Fruit fly (Drosophila melanogaster) whole organism, wandering third instar larva: Measurements from ENCODE around the gene CG17786.
A peak's percentile ranks its signal among the peaks of the same experiment; 100 is the strongest.

ENCODE experiments used
- CG32264 ChIP-seq: fragments of 200-800 bp; sonication (Bioruptor generic); optimal IDR thresholded peaks from 2 replicates; lab custom pipeline; 2016; ENCODE audit warnings: missing biosample characterization, missing genetic modification characterization
- Dfd ChIP-seq: fragments of >200 bp; optimal IDR thresholded peaks from 2 replicates; lab custom pipeline; 2017; ENCODE audit warnings: missing biosample characterization, missing genetic modification characterization
- HLH106 ChIP-seq: fragments of 200-800 bp; optimal IDR thresholded peaks from 3 replicates; lab custom pipeline; 2019; ENCODE audit warnings: missing biosample characterization, mild to moderate bottlenecking, missing genetic modification characterization, moderate library complexity
- Hr78 ChIP-seq: fragments of >200 bp; optimal IDR thresholded peaks from 2 replicates; lab custom pipeline; 2017; ENCODE audit warnings: missing biosample characterization, missing genetic modification characterization
- Hr83 ChIP-seq: fragments of 200-300 bp; sonication (Bioruptor generic); optimal IDR thresholded peaks from 2 replicates; lab custom pipeline; 2016; ENCODE audit warnings: missing biosample characterization, mild to moderate bottlenecking, missing genetic modification characterization, moderate library complexity; ENCODE audit not compliant: poor library complexity, severe bottlenecking
- OdsH ChIP-seq: fragments of 200-800 bp; sonication (Bioruptor generic); optimal IDR thresholded peaks from 2 replicates; lab custom pipeline; 2016; ENCODE audit warnings: missing biosample characterization, mild to moderate bottlenecking, missing genetic modification characterization
- Rel ChIP-seq, 2 experiments: fragments of 200-800 bp; sonication (Bioruptor generic) in 1 of 2; optimal IDR thresholded peaks; 2 replicates in 1 of 2; 3 replicates in 1 of 2; lab custom pipeline; 2016 to 2019; ENCODE audit warnings: mild to moderate bottlenecking in 2 of 2, missing biosample characterization in 2 of 2, missing genetic modification characterization in 2 of 2, moderate library complexity in 1 of 2
- br ChIP-seq: fragments of 200-800 bp; sonication (Bioruptor generic); optimal IDR thresholded peaks from 2 replicates; lab custom pipeline; 2016; ENCODE audit warnings: missing biosample characterization, missing genetic modification characterization
- brk ChIP-seq: fragments of 200-800 bp; sonication (Bioruptor generic); optimal IDR thresholded peaks from 2 replicates; lab custom pipeline; 2016; ENCODE audit warnings: missing biosample characterization, mild to moderate bottlenecking, missing genetic modification characterization
- dl ChIP-seq, 2 experiments: fragments of 175-275, 200-275 bp in 1 of 2; fragments of 200-275 bp in 1 of 2; sonication (Bioruptor generic); optimal IDR thresholded peaks; lab custom pipeline; 2018; ENCODE audit warnings: mild to moderate bottlenecking in 2 of 2, missing biosample characterization in 2 of 2, missing genetic modification characterization in 2 of 2, moderate library complexity in 2 of 2; ENCODE audit not compliant: partially characterized antibody in 2 of 2, insufficient read depth in 1 of 2
- fru ChIP-seq: fragments of 200-800 bp; sonication (Bioruptor generic); optimal IDR thresholded peaks from 3 replicates; lab custom pipeline; 2016; ENCODE audit warnings: missing biosample characterization, mild to moderate bottlenecking, missing genetic modification characterization
- usp ChIP-seq: fragments of >200 bp; optimal IDR thresholded peaks from 2 replicates; lab custom pipeline; 2017; ENCODE audit warnings: missing biosample characterization, missing genetic modification characterization

DNA sequence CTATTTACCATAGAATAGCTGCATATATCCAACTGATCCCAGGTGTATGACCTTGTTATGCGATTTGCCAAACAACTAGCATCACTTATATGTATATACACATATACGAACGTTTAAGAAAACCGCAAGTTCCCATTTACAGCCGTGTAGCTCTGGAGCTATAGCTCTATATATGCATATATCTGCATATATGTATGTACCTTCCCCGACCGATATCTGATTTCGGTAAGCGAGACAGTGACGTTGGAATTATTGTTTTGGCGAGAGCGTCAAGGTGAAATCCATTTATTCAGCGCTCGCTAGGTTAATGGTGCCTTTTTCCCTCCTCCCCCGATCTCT lies 41.5 kb upstream of the CG17786 start:
- TF ChIP-seq fru (GFP tag; lab: Kevin White, UChicago) (peak; percentile 56), br (GFP tag; lab: Kevin White, UChicago) (no peak), Dfd (GFP tag; lab: Kevin White, UChicago) (no peak), Hr78 (no peak), OdsH (GFP tag; lab: Kevin White, UChicago) (no peak), HLH106 (no peak), brk (GFP tag; lab: Kevin White, UChicago) (no peak), dl (GFP tag; optimal IDR thresholded peaks at IDR 0.05; lab: Kevin White, UChicago; ENCODE audit: insufficient read depth in 1 of 2, partially characterized antibody in 2 of 2) (no peak), usp (GFP tag; lab: Kevin White, UChicago) (no peak), Rel (GFP tag; optimal IDR thresholded peaks at IDR 0.05; lab: Kevin White, UChicago) (no peak), Rel (tag; optimal IDR thresholded peaks at IDR 0.05; lab: Kevin White, UChicago) (no peak), Hr83 (GFP tag; lab: Kevin White, UChicago) (no peak), CG32264 (no peak)
